Worm (Caenorhabditis elegans) whole organism, mixed stage, embryonic: ENCODE results near the gene C50F4.16.

ENCODE experiments used
- M03D4.4 ChIP-seq: sonication (generic microtip); optimal IDR thresholded peaks from 2 replicates; lab custom pipeline; 2017; ENCODE audit warnings: mild to moderate bottlenecking, missing genetic modification characterization, missing compliant biosample characterization
- bed-3 ChIP-seq: fragments of 200-800 bp; sonication (Bioruptor generic); optimal IDR thresholded peaks from 3 replicates; lab custom pipeline; 2018; ENCODE audit warnings: mild to moderate bottlenecking, missing genetic modification characterization, moderate library complexity, missing compliant biosample characterization
- blmp-1 ChIP-seq: fragments of 150-350 bp; optimal IDR thresholded peaks from 2 replicates; lab custom pipeline; 2014; ENCODE audit warnings: missing biosample characterization, missing genetic modification characterization
- ceh-39 ChIP-seq: fragments of 150-350 bp; optimal IDR thresholded peaks from 2 replicates; lab custom pipeline; 2014; ENCODE audit warnings: missing biosample characterization, missing genetic modification characterization
- ceh-43 ChIP-seq: fragments of 200-800 bp; sonication (Bioruptor generic); optimal IDR thresholded peaks from 2 replicates; lab custom pipeline; 2018; ENCODE audit warnings: mild to moderate bottlenecking, missing genetic modification characterization, moderate library complexity, missing compliant biosample characterization
- ces-1 ChIP-seq: fragments of 150-350 bp; optimal IDR thresholded peaks from 2 replicates; lab custom pipeline; 2014; ENCODE audit warnings: missing biosample characterization, missing genetic modification reagents, missing genetic modification characterization
- drap-1 ChIP-seq: fragments of 200-800 bp; sonication (Bioruptor generic); optimal IDR thresholded peaks from 3 replicates; lab custom pipeline; 2018; ENCODE audit warnings: mild to moderate bottlenecking, missing genetic modification characterization, missing compliant biosample characterization
- elt-1 ChIP-seq: sonication (generic microtip); optimal IDR thresholded peaks from 2 replicates; lab custom pipeline; 2017; ENCODE audit warnings: missing genetic modification characterization, mild to moderate bottlenecking, missing compliant biosample characterization, antibody characterized with exemption, moderate library complexity, borderline replicate concordance; ENCODE audit not compliant: insufficient read depth
- elt-3 ChIP-seq: fragments of 150-350 bp; optimal IDR thresholded peaks from 2 replicates; lab custom pipeline; 2014; ENCODE audit warnings: missing biosample characterization, missing genetic modification characterization
- flh-1 ChIP-seq: fragments of 200-800 bp; sonication (Bioruptor generic); optimal IDR thresholded peaks from 2 replicates; lab custom pipeline; 2018; ENCODE audit warnings: mild to moderate bottlenecking, missing genetic modification characterization, moderate library complexity, missing compliant biosample characterization
- hlh-1 ChIP-seq: fragments of 150-350 bp; optimal IDR thresholded peaks from 2 replicates; lab custom pipeline; 2014; ENCODE audit warnings: missing biosample characterization, missing genetic modification reagents, missing genetic modification characterization
- lin-13 ChIP-seq: fragments of 150-350 bp; optimal IDR thresholded peaks from 2 replicates; lab custom pipeline; 2014; ENCODE audit warnings: missing biosample characterization, missing genetic modification characterization
- lin-32 ChIP-seq: fragments of 200-800 bp; sonication (Bioruptor generic); optimal IDR thresholded peaks from 2 replicates; lab custom pipeline; 2018; ENCODE audit warnings: mild to moderate bottlenecking, missing genetic modification characterization, missing compliant biosample characterization
- lsy-2 ChIP-seq: fragments of 150-350 bp; optimal IDR thresholded peaks from 2 replicates; lab custom pipeline; 2014; ENCODE audit warnings: missing biosample characterization, missing genetic modification characterization
- mab-5 ChIP-seq: fragments of 150-350 bp; optimal IDR thresholded peaks from 2 replicates; lab custom pipeline; 2014; ENCODE audit warnings: missing biosample characterization, missing genetic modification characterization
- mep-1 ChIP-seq: fragments of 150-350 bp; optimal IDR thresholded peaks from 2 replicates; lab custom pipeline; 2017; ENCODE audit warnings: missing biosample characterization, missing genetic modification reagents, missing genetic modification characterization, inconsistent platforms
- mls-2 ChIP-seq: sonication (generic microtip); optimal IDR thresholded peaks from 2 replicates; lab custom pipeline; 2016; ENCODE audit warnings: mild to moderate bottlenecking, missing genetic modification characterization, moderate library complexity, missing compliant biosample characterization
- nhr-12 ChIP-seq: fragments of 150-350 bp; optimal IDR thresholded peaks from 2 replicates; lab custom pipeline; 2014; ENCODE audit warnings: missing biosample characterization, missing genetic modification characterization
- nhr-2 ChIP-seq: fragments of 150-350 bp; optimal IDR thresholded peaks from 2 replicates; lab custom pipeline; 2014; ENCODE audit warnings: missing biosample characterization, missing genetic modification characterization
- nhr-237 ChIP-seq: fragments of 150-350 bp; optimal IDR thresholded peaks from 2 replicates; lab custom pipeline; 2014; ENCODE audit warnings: missing biosample characterization, missing genetic modification characterization
- nhr-28 ChIP-seq: fragments of 150-350 bp; optimal IDR thresholded peaks from 2 replicates; lab custom pipeline; 2014; ENCODE audit warnings: missing biosample characterization, missing genetic modification characterization
- nhr-76 ChIP-seq: sonication (generic microtip); optimal IDR thresholded peaks from 2 replicates; lab custom pipeline; 2017; ENCODE audit warnings: missing biosample characterization, missing genetic modification characterization
- pha-4 ChIP-seq: fragments of 150-350 bp; optimal IDR thresholded peaks from 2 replicates; lab custom pipeline; 2018; ENCODE audit warnings: missing biosample characterization, missing genetic modification reagents, missing genetic modification characterization
- sem-2 ChIP-seq: fragments of 200-800 bp; sonication (Bioruptor generic); optimal IDR thresholded peaks from 2 replicates; lab custom pipeline; 2018; ENCODE audit warnings: mild to moderate bottlenecking, missing genetic modification characterization, missing compliant biosample characterization
- snpc-4 ChIP-seq: fragments of 150-350 bp; optimal IDR thresholded peaks from 2 replicates; lab custom pipeline; 2014; ENCODE audit warnings: missing biosample characterization, missing genetic modification characterization
- sptf-1 ChIP-seq: sonication (generic microtip); optimal IDR thresholded peaks from 2 replicates; lab custom pipeline; 2017; ENCODE audit warnings: mild to moderate bottlenecking, missing genetic modification characterization, moderate library complexity, missing compliant biosample characterization
- tbx-8 ChIP-seq: fragments of 200-800 bp; sonication (Bioruptor generic); optimal IDR thresholded peaks from 2 replicates; lab custom pipeline; 2018; ENCODE audit warnings: mild to moderate bottlenecking, missing genetic modification characterization, moderate library complexity, missing compliant biosample characterization
- unc-120 ChIP-seq: sonication (generic microtip); optimal IDR thresholded peaks from 2 replicates; lab custom pipeline; 2017; ENCODE audit warnings: missing genetic modification characterization, missing compliant biosample characterization; ENCODE audit not compliant: poor library complexity, severe bottlenecking
- unc-39 ChIP-seq: fragments of 150-350 bp; optimal IDR thresholded peaks from 2 replicates; lab custom pipeline; 2014; ENCODE audit warnings: missing biosample characterization, missing genetic modification characterization
- unc-62 ChIP-seq: fragments of 150-350 bp; optimal IDR thresholded peaks from 2 replicates; lab custom pipeline; 2014; ENCODE audit warnings: missing biosample characterization, missing genetic modification reagents, missing genetic modification characterization
- ztf-11 ChIP-seq: fragments of 150-350 bp; optimal IDR thresholded peaks from 2 replicates; lab custom pipeline; 2014; ENCODE audit warnings: missing biosample characterization, missing genetic modification characterization

Gene C50F4.16

ce11 chrV:9576991-9577390 is 35.6 kb upstream of the C50F4.16 start, which contains the start of gene F25B3.2:
Gene F25B3.2, plus strand, starts transcription at chrV:9577291.
- TF ChIP-seq M03D4.4 (tag; lab: Kevin White, UChicago) (no peak), lin-32 (GFP tag; lab: Kevin White, UChicago) (no peak)

ce11 chrV:9571673-9572072 is 30.3 kb upstream of the C50F4.16 start:
- no peak for TF ChIP-seq ces-1 (GFP tag; lab: Kevin White, UChicago)
- no peak for TF ChIP-seq mls-2 (tag; lab: Kevin White, UChicago)
- no peak for TF ChIP-seq ceh-43
- no peak for TF ChIP-seq elt-1
- TF ChIP-seq drap-1 (GFP tag; lab: Kevin White, UChicago) = no peak
- no peak for TF ChIP-seq bed-3 (GFP tag; lab: Kevin White, UChicago)
- no peak for TF ChIP-seq mep-1 (tag; lab: Kevin White, UChicago)
- no peak for TF ChIP-seq elt-3 (tag; lab: Kevin White, UChicago)
- no peak for TF ChIP-seq ztf-11
- no peak for TF ChIP-seq sem-2
- no peak for TF ChIP-seq lin-32 (GFP tag; lab: Kevin White, UChicago)
- no peak for TF ChIP-seq pha-4 (tag; lab: Kevin White, UChicago)
- TF ChIP-seq snpc-4 (tag; lab: Kevin White, UChicago) = no peak
- no peak for TF ChIP-seq lin-13 (tag; lab: Kevin White, UChicago)
- TF ChIP-seq hlh-1 = no peak
- no peak for TF ChIP-seq unc-39 (tag; lab: Kevin White, UChicago)
- no peak for TF ChIP-seq ceh-39
- no peak for TF ChIP-seq nhr-2
- TF ChIP-seq unc-62 (GFP tag; lab: Kevin White, UChicago) = no peak

DNA sequence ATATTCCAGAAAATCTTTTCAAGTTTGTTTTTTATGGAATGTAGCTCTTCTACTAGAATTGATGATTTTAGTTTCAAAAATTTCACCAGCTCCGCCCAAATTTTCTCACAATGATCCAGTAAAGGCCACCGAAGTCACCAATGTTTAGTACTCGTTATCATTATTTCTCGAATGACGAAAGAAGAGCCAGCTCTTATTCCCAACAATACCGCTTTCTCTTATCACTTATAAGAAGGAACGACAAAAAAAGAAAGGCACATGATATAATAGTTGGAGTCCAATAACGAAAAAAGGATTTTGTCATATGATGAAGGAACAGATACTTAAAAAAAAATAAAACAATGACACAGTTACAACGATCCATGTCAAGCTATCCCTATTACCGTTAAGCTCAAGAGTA is 29.6 kb upstream of the C50F4.16 start:
- TF ChIP-seq mab-5 (tag; lab: Kevin White, UChicago) = no peak
- no peak for TF ChIP-seq tbx-8 (GFP tag; lab: Kevin White, UChicago)
- TF ChIP-seq unc-39 (tag; lab: Kevin White, UChicago) = no peak
- TF ChIP-seq elt-3 (tag; lab: Kevin White, UChicago) = no peak
- no peak for TF ChIP-seq pha-4 (tag; lab: Kevin White, UChicago)
- no peak for TF ChIP-seq nhr-2
- TF ChIP-seq nhr-28 (tag; lab: Kevin White, UChicago) = no peak
- TF ChIP-seq mep-1 (tag; lab: Kevin White, UChicago) = no peak
- no peak for TF ChIP-seq unc-120 (tag; lab: Kevin White, UChicago)
- TF ChIP-seq ceh-39 = no peak
- no peak for TF ChIP-seq nhr-237 (tag; lab: Kevin White, UChicago)
- TF ChIP-seq lsy-2 (tag; lab: Kevin White, UChicago) = no peak
- TF ChIP-seq nhr-12 = no peak
- no peak for TF ChIP-seq sptf-1 (tag; lab: Kevin White, UChicago)
- TF ChIP-seq flh-1 = no peak
- no peak for TF ChIP-seq lin-13 (tag; lab: Kevin White, UChicago)
- no peak for TF ChIP-seq sem-2

DNA sequence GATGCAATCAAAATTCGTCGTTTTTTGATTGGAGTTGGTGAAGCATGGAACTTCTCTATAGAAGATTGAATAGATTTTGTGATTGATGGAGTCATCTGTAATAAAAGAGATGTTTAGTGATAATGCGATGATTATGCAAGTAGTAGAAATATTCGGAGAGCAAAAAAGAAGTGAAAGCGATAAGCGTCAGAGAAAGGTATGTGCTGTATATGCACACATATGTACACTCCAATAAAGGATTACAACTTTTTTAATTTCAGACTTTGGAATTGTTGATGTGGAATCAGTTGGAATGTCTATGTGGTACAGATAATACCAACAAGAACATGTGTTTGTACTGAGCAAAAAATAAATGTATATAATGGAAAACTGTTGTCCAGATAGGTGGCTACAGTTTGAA is 28.8 kb upstream of the C50F4.16 start, which contains the start of gene F25B3.5:
F25B3.5 (minus strand) TSS at position 101 of the 400 bp plus-strand sequence.
- no peak for TF ChIP-seq pha-4 (tag; lab: Kevin White, UChicago)
- no peak for TF ChIP-seq lin-32 (GFP tag; lab: Kevin White, UChicago)
- no peak for TF ChIP-seq M03D4.4 (tag; lab: Kevin White, UChicago)
- TF ChIP-seq nhr-28 (tag; lab: Kevin White, UChicago) = no peak
- no peak for TF ChIP-seq nhr-76 (tag; lab: Kevin White, UChicago)
- TF ChIP-seq snpc-4 (tag; lab: Kevin White, UChicago) = no peak
- TF ChIP-seq nhr-12 = no peak
- TF ChIP-seq, all 35 proteins: peak for 0

- TF ChIP-seq mab-5 (tag; lab: Kevin White, UChicago) (no peak), nhr-28 (tag; lab: Kevin White, UChicago) (no peak), hlh-1 (no peak), blmp-1 (tag; lab: Kevin White, UChicago) (no peak), ztf-11 (no peak), unc-39 (tag; lab: Kevin White, UChicago) (no peak), lin-32 (GFP tag; lab: Kevin White, UChicago) (no peak)
Observed at ce11 chrV:9568707-9569106, 27.3 kb upstream of the C50F4.16 start, which contains the start of gene F25B3.4. Gene F25B3.4, minus strand, starts transcription at chrV:9568807.
